Worm (Caenorhabditis elegans) whole organism, early embryonic: Measurements from ENCODE around the gene clc-2.

Experiments
- B0310.2 ChIP-seq: sonication (generic microtip); optimal IDR thresholded peaks from 2 replicates; lab custom pipeline; 2016; ENCODE audit warnings: mild to moderate bottlenecking, missing genetic modification characterization, missing compliant biosample characterization
- F13C5.2 ChIP-seq: sonication (generic microtip); optimal IDR thresholded peaks from 2 replicates; lab custom pipeline; 2017; ENCODE audit warnings: mild to moderate bottlenecking, missing genetic modification characterization, inconsistent platforms, missing compliant biosample characterization
- aly-1 ChIP-seq: sonication (generic microtip); optimal IDR thresholded peaks from 2 replicates; lab custom pipeline; 2016; ENCODE audit warnings: missing genetic modification characterization, missing compliant biosample characterization
- ama-1 ChIP-seq: fragments of 150-350 bp; optimal IDR thresholded peaks from 2 replicates; lab custom pipeline; 2014
- ceh-13 ChIP-seq: fragments of 200-800 bp; sonication (Bioruptor generic); optimal IDR thresholded peaks from 2 replicates; lab custom pipeline; 2018; ENCODE audit warnings: mild to moderate bottlenecking, missing genetic modification characterization, missing compliant biosample characterization
- ceh-36 ChIP-seq: sonication (generic microtip); optimal IDR thresholded peaks from 2 replicates; lab custom pipeline; 2016; ENCODE audit warnings: missing genetic modification characterization, inconsistent platforms, missing compliant biosample characterization
- ets-7 ChIP-seq: sonication (generic microtip); optimal IDR thresholded peaks from 2 replicates; lab custom pipeline; 2016; ENCODE audit warnings: missing genotype, missing genetic modification characterization, missing compliant biosample characterization
- flt-1 ChIP-seq: fragments of 200-800 bp; sonication (Bioruptor generic); IDR thresholded peaks from 2 replicates; pipeline ENCODE4 v1.3.6; 2022; ENCODE audit warnings: missing genetic modification characterization, missing compliant biosample characterization
- hmbx-1 ChIP-seq: sonication (generic microtip); optimal IDR thresholded peaks from 2 replicates; lab custom pipeline; 2016; ENCODE audit warnings: mild to moderate bottlenecking, missing genetic modification characterization, missing compliant biosample characterization
- hmg-4 ChIP-seq: fragments of 200-800 bp; sonication (Bioruptor generic); optimal IDR thresholded peaks from 2 replicates; lab custom pipeline; 2018; ENCODE audit warnings: mild to moderate bottlenecking, missing genetic modification characterization, missing compliant biosample characterization
- hnd-1 ChIP-seq: sonication (generic microtip); optimal IDR thresholded peaks from 2 replicates; lab custom pipeline; 2016; ENCODE audit warnings: missing genetic modification characterization, missing compliant biosample characterization
- pes-1 ChIP-seq: fragments of 200-800 bp; sonication (Bioruptor generic); IDR thresholded peaks from 2 replicates; pipeline ENCODE4 v1.3.6; 2022; ENCODE audit warnings: missing genetic modification reagents, missing genetic modification characterization, missing compliant biosample characterization
- scrt-1 ChIP-seq: fragments of 200-800 bp; sonication (Bioruptor generic); IDR thresholded peaks from 2 replicates; pipeline ENCODE4 v1.3.6; 2022; ENCODE audit warnings: missing genetic modification characterization, missing compliant biosample characterization
- sea-1 ChIP-seq: fragments of 200-800 bp; sonication (Bioruptor generic); conservative IDR thresholded peaks from 2 replicates; pipeline ENCODE4 v1.3.6; 2022; ENCODE audit warnings: missing genetic modification characterization, missing compliant biosample characterization
- tbx-11 ChIP-seq: fragments of 200-800 bp; sonication (Bioruptor generic); IDR thresholded peaks from 2 replicates; pipeline ENCODE4 v1.3.6; 2022; ENCODE audit warnings: missing genetic modification characterization, missing compliant biosample characterization
- tbx-37 ChIP-seq: fragments of 200-800 bp; sonication (Bioruptor generic); conservative IDR thresholded peaks from 2 replicates; pipeline ENCODE4 v1.3.6; 2022; ENCODE audit warnings: missing genetic modification reagents, missing genetic modification characterization, missing compliant biosample characterization
- tra-4 ChIP-seq: sonication (generic microtip); optimal IDR thresholded peaks from 2 replicates; lab custom pipeline; 2017; ENCODE audit warnings: missing genetic modification characterization, missing compliant biosample characterization

Gene clc-2

ce11 chrX:7447340-7447739, 16.1 kb downstream of the clc-2 start:
- TF ChIP-seq hmg-4 (GFP tag; lab: Kevin White, UChicago) (no peak), pes-1 (no peak), ceh-36 (tag; lab: Kevin White, UChicago) (no peak), scrt-1 (GFP tag; lab: Robert Waterston, UW) (no peak), aly-1 (tag; lab: Kevin White, UChicago) (no peak), tra-4 (tag; lab: Kevin White, UChicago) (no peak), B0310.2 (tag; lab: Kevin White, UChicago) (no peak), ama-1 (no peak), F13C5.2 (tag; lab: Kevin White, UChicago) (no peak), tbx-37 (GFP tag; lab: Robert Waterston, UW) (no peak), hnd-1 (tag; lab: Kevin White, UChicago) (no peak), tbx-11 (GFP tag; lab: Robert Waterston, UW) (no peak), ceh-13 (GFP tag; lab: Kevin White, UChicago) (no peak), flt-1 (no peak), sea-1 (GFP tag; lab: Robert Waterston, UW) (no peak), hmbx-1 (no peak), ets-7 (tag; lab: Kevin White, UChicago) (no peak)

- TF ChIP-seq tbx-37 (GFP tag; lab: Robert Waterston, UW): no peak
These were observed 21.3 kb downstream of the clc-2 start for ce11 chrX:7452606-7453005.

ce11 chrX:7455960-7456359, 24.7 kb downstream of the clc-2 start:
- TF ChIP-seq hmg-4 (GFP tag; lab: Kevin White, UChicago) (peak; percentile 16), ceh-13 (GFP tag; lab: Kevin White, UChicago) (no peak), tbx-37 (GFP tag; lab: Robert Waterston, UW) (no peak), tra-4 (tag; lab: Kevin White, UChicago) (no peak)

- TF ChIP-seq tra-4 (tag; lab: Kevin White, UChicago): no peak
- TF ChIP-seq ama-1: peak; percentile 10
These were observed 25.9 kb downstream of the clc-2 start for ce11 chrX:7457154-7457674.

ce11 chrX:7460516-7460915, 29.3 kb downstream of the clc-2 start:
- TF ChIP-seq ceh-13 (GFP tag; lab: Kevin White, UChicago) (no peak), hmg-4 (GFP tag; lab: Kevin White, UChicago) (peak; percentile 13), ets-7 (tag; lab: Kevin White, UChicago) (no peak), sea-1 (GFP tag; lab: Robert Waterston, UW) (no peak), flt-1 (no peak), scrt-1 (GFP tag; lab: Robert Waterston, UW) (0 out of 2 replicates have a peak, but pooled peaks have one; percentile 33), aly-1 (tag; lab: Kevin White, UChicago) (no peak), ceh-36 (tag; lab: Kevin White, UChicago) (no peak)

ce11 chrX:7463637-7464036, 32.4 kb downstream of the clc-2 start, which contains the start of gene sox-2:
Gene sox-2, minus strand, starts transcription at chrX:7463736.
- TF ChIP-seq sea-1 (GFP tag; lab: Robert Waterston, UW) (no peak), tbx-11 (GFP tag; lab: Robert Waterston, UW) (no peak), ceh-36 (tag; lab: Kevin White, UChicago) (no peak), B0310.2 (tag; lab: Kevin White, UChicago) (no peak), hnd-1 (tag; lab: Kevin White, UChicago) (no peak)

- TF ChIP-seq tbx-37 (GFP tag; lab: Robert Waterston, UW) (no peak), sea-1 (GFP tag; lab: Robert Waterston, UW) (no peak), hmg-4 (GFP tag; lab: Kevin White, UChicago) (peak; percentile 58), flt-1 (no peak)
These were observed 33.1 kb downstream of the clc-2 start for ce11 chrX:7464389-7464788.

- TF ChIP-seq flt-1 (no peak), tbx-11 (GFP tag; lab: Robert Waterston, UW) (no peak), hmg-4 (GFP tag; lab: Kevin White, UChicago) (no peak), tra-4 (tag; lab: Kevin White, UChicago) (no peak), ama-1 (no peak), pes-1 (no peak), ets-7 (tag; lab: Kevin White, UChicago) (no peak), F13C5.2 (tag; lab: Kevin White, UChicago) (no peak), hmbx-1 (no peak), ceh-36 (tag; lab: Kevin White, UChicago) (no peak), ceh-13 (GFP tag; lab: Kevin White, UChicago) (no peak), sea-1 (GFP tag; lab: Robert Waterston, UW) (no peak), scrt-1 (GFP tag; lab: Robert Waterston, UW) (no peak), hnd-1 (tag; lab: Kevin White, UChicago) (no peak), tbx-37 (GFP tag; lab: Robert Waterston, UW) (no peak), aly-1 (tag; lab: Kevin White, UChicago) (no peak), B0310.2 (tag; lab: Kevin White, UChicago) (no peak)
These were observed 35.4 kb downstream of the clc-2 start for ce11 chrX:7466682-7467081.
